Fruit fly (Drosophila melanogaster) whole organism, embryonic: Measurements from ENCODE around the gene CG43813.

ENCODE experiments used
- Awh ChIP-seq: fragments of 200-800 bp; sonication (Bioruptor generic); IDR thresholded peaks from 2 replicates; pipeline ENCODE4, ENCODE4 v1.3.6; 2022; ENCODE audit warnings: missing biosample characterization, missing genetic modification characterization
- B-H1 ChIP-seq: fragments of 200-800 bp; sonication (Bioruptor generic); IDR thresholded peaks from 3 replicates; pipeline ENCODE4 v1.3.6; 2022; ENCODE audit warnings: missing biosample characterization, missing genetic modification characterization
- CG11723 ChIP-seq: fragments of 200-800 bp; sonication (Bioruptor generic); optimal IDR thresholded peaks from 2 replicates; lab custom pipeline; 2017; ENCODE audit warnings: missing biosample characterization, mild to moderate bottlenecking, missing genetic modification characterization
- CG15073 ChIP-seq: fragments of 200-800 bp; sonication (Bioruptor generic); optimal IDR thresholded peaks from 2 replicates; lab custom pipeline; 2016; ENCODE audit warnings: missing biosample characterization, missing genetic modification characterization
- CG2120 ChIP-seq: fragments of 200-800 bp; sonication (Bioruptor generic); optimal IDR thresholded peaks from 3 replicates; lab custom pipeline; 2016; ENCODE audit warnings: missing biosample characterization, missing genetic modification characterization
- CG2199 ChIP-seq: fragments of 200-800 bp; sonication (Bioruptor generic); IDR thresholded peaks from 3 replicates; pipeline ENCODE4 v1.3.6; 2022; ENCODE audit warnings: missing biosample characterization, missing genetic modification characterization
- CG30020 ChIP-seq: fragments of 200-800 bp; optimal IDR thresholded peaks from 2 replicates; lab custom pipeline; 2019; ENCODE audit warnings: missing biosample characterization, mild to moderate bottlenecking, missing genetic modification characterization, moderate library complexity
- CG33557 ChIP-seq: fragments of 200-800 bp; sonication (Bioruptor generic); optimal IDR thresholded peaks from 2 replicates; lab custom pipeline; 2019; ENCODE audit warnings: missing biosample characterization, mild to moderate bottlenecking, missing genetic modification characterization, moderate library complexity
- CG4730 ChIP-seq: fragments of 200-800 bp; sonication (Bioruptor generic); IDR thresholded peaks from 2 replicates; pipeline ENCODE4 v1.3.6; 2022; ENCODE audit warnings: missing biosample characterization, missing genetic modification characterization
- CG8290 ChIP-seq, 3 experiments: fragments of 200-800 bp; sonication (Bioruptor generic); optimal IDR thresholded peaks; 2 replicates each; lab custom pipeline; 2016 to 2019; ENCODE audit warnings: missing biosample characterization in 3 of 3, missing genetic modification characterization in 3 of 3, mild to moderate bottlenecking in 2 of 3, moderate library complexity in 1 of 3
- CG9797 ChIP-seq: fragments of 200-800 bp; sonication (Bioruptor generic); optimal IDR thresholded peaks from 3 replicates; lab custom pipeline; 2018; ENCODE audit warnings: missing biosample characterization, mild to moderate bottlenecking, missing genetic modification characterization
- Deaf1 ChIP-seq: fragments of 200-800 bp; optimal IDR thresholded peaks from 3 replicates; lab custom pipeline; 2019; ENCODE audit warnings: missing biosample characterization, mild to moderate bottlenecking, missing genetic modification characterization, moderate library complexity
- Ets65A ChIP-seq: fragments of 200-800 bp; sonication (Bioruptor generic); peaks from one replicate; lab custom pipeline; 2016; ENCODE audit warnings: missing biosample characterization, missing genetic modification characterization
- HLH3B ChIP-seq: fragments of 200-800 bp; sonication (Bioruptor generic); IDR thresholded peaks from 2 replicates; pipeline ENCODE4 v1.3.6; 2022; ENCODE audit warnings: missing biosample characterization, missing genetic modification characterization
- Jarid2 ChIP-seq: fragments of 200-800 bp; sonication (Bioruptor generic); optimal IDR thresholded peaks from 3 replicates; lab custom pipeline; 2017; ENCODE audit warnings: mild to moderate bottlenecking, missing biosample characterization, missing genetic modification reagents, missing genetic modification characterization
- MTF-1 ChIP-seq: fragments of 200-800 bp; sonication (Bioruptor generic); optimal IDR thresholded peaks from 2 replicates; lab custom pipeline; 2018; ENCODE audit warnings: missing biosample characterization, mild to moderate bottlenecking, missing genetic modification characterization, borderline replicate concordance
- Oaz ChIP-seq: fragments of 200-800 bp; sonication (Bioruptor generic); IDR thresholded peaks from 2 replicates; pipeline ENCODE4 v1.3.6; 2022; ENCODE audit warnings: missing biosample characterization, missing genetic modification characterization
- Pdp1 ChIP-seq, 2 experiments: fragments of 200-800 bp; sonication (Bioruptor generic); optimal IDR thresholded peaks; 3 replicates each; lab custom pipeline; 2016; ENCODE audit warnings: missing biosample characterization in 2 of 2, missing genetic modification characterization in 2 of 2, mild to moderate bottlenecking in 1 of 2, moderate library complexity in 1 of 2
- Ravus ChIP-seq: fragments of 200-800 bp; sonication (Bioruptor generic); IDR thresholded peaks from 2 replicates; pipeline ENCODE4 v1.3.6; 2022; ENCODE audit warnings: missing biosample characterization, missing genetic modification characterization
- Trl ChIP-seq, 3 experiments: fragments of >200 bp in 2 of 3; fragments of 200-800 bp in 1 of 3; sonication (Bioruptor generic) in 1 of 3; optimal IDR thresholded peaks; 2 replicates in 1 of 3; 3 replicates in 2 of 3; lab custom pipeline; 2016 to 2017; ENCODE audit warnings: missing biosample characterization in 1 of 3, missing genetic modification characterization in 1 of 3
- Vsx1 ChIP-seq: fragments of 200-800 bp; sonication (Bioruptor generic); optimal IDR thresholded peaks from 2 replicates; lab custom pipeline; 2017; ENCODE audit warnings: missing biosample characterization, mild to moderate bottlenecking, missing genetic modification characterization, missing genetic modification reagents
- Xbp1 ChIP-seq: fragments of 200-800 bp; sonication (Bioruptor generic); optimal IDR thresholded peaks from 3 replicates; lab custom pipeline; 2016; ENCODE audit warnings: missing biosample characterization, mild to moderate bottlenecking, missing genetic modification characterization
- YL-1 ChIP-seq: fragments of 200-800 bp; sonication (Bioruptor generic); optimal IDR thresholded peaks from 3 replicates; lab custom pipeline; 2017; ENCODE audit warnings: missing biosample characterization, mild to moderate bottlenecking, missing genetic modification characterization
- ac ChIP-seq: fragments of 200-800 bp; sonication (Bioruptor generic); optimal IDR thresholded peaks from 3 replicates; lab custom pipeline; 2017; ENCODE audit warnings: missing biosample characterization, mild to moderate bottlenecking, missing genetic modification characterization
- ash1 ChIP-seq: fragments of 200-800 bp; sonication (Bioruptor generic); optimal IDR thresholded peaks from 2 replicates; lab custom pipeline; 2018; ENCODE audit warnings: missing biosample characterization, mild to moderate bottlenecking, missing genetic modification characterization
- az2 ChIP-seq: fragments of 200-800 bp; sonication (Bioruptor generic); optimal IDR thresholded peaks from 3 replicates; lab custom pipeline; 2016; ENCODE audit warnings: missing biosample characterization, missing genetic modification characterization
- crol ChIP-seq: fragments of 200-800 bp; sonication (Bioruptor generic); IDR thresholded peaks from 2 replicates; pipeline ENCODE4 v1.3.6; 2022; ENCODE audit warnings: missing biosample characterization, missing genetic modification characterization
- exex ChIP-seq: fragments of 200-800 bp; sonication (Bioruptor generic); optimal IDR thresholded peaks from 4 replicates; lab custom pipeline; 2018; ENCODE audit warnings: missing biosample characterization, mild to moderate bottlenecking, missing genetic modification characterization, moderate library complexity
- gcm2 ChIP-seq: fragments of 200-800 bp; sonication (Bioruptor generic); optimal IDR thresholded peaks from 2 replicates; lab custom pipeline; 2016; ENCODE audit warnings: missing biosample characterization, missing genetic modification characterization
- ham ChIP-seq: fragments of 200-800 bp; sonication (Bioruptor generic); IDR thresholded peaks from 2 replicates; pipeline ENCODE4 v1.3.6; 2022; ENCODE audit warnings: missing biosample characterization, missing genetic modification characterization
- lab ChIP-seq: fragments of 200-800 bp; sonication (Bioruptor generic); optimal IDR thresholded peaks from 3 replicates; lab custom pipeline; 2017; ENCODE audit warnings: missing biosample characterization, missing genetic modification characterization, mild to moderate bottlenecking, moderate library complexity, missing genetic modification reagents
- lola ChIP-seq, 3 experiments: fragments of >200 bp in 2 of 3; fragments of 200-800 bp in 1 of 3; sonication (Bioruptor generic) in 1 of 3; optimal IDR thresholded peaks; 2 replicates each; lab custom pipeline; 2017 to 2019; ENCODE audit warnings: missing biosample characterization in 3 of 3, missing genetic modification characterization in 3 of 3, mild to moderate bottlenecking in 1 of 3, moderate library complexity in 1 of 3
- sd ChIP-seq: fragments of 200-800 bp; sonication (Bioruptor generic); optimal IDR thresholded peaks from 3 replicates; lab custom pipeline; 2018; ENCODE audit warnings: missing biosample characterization, mild to moderate bottlenecking, missing genetic modification characterization, moderate library complexity
- sens ChIP-seq: fragments of 200-800 bp; sonication (Bioruptor generic); peaks from one replicate; lab custom pipeline; 2016; ENCODE audit warnings: missing biosample characterization, missing genetic modification characterization
- slp2 ChIP-seq: fragments of 200-800 bp; sonication (Bioruptor generic); optimal IDR thresholded peaks from 2 replicates; lab custom pipeline; 2016; ENCODE audit warnings: missing biosample characterization, missing genetic modification characterization
- zen2 ChIP-seq: fragments of 200-800 bp; sonication (Bioruptor generic); IDR thresholded peaks from 3 replicates; pipeline ENCODE4 v1.3.6; 2022; ENCODE audit warnings: missing biosample characterization, missing genetic modification characterization; ENCODE audit not compliant: partially characterized antibody

CG43813 gene

dm6 chr2L:12347862-12348261 lies 3.8 kb upstream of the CG43813 start (continued):
- TF ChIP-seq lab (GFP tag; lab: Kevin White, UChicago) (peak; percentile 51), B-H1 (GFP tag; lab: Robert Waterston, UW) (no peak), Awh (GFP tag; lab: Robert Waterston, UW) (no peak), ac (GFP tag; lab: Kevin White, UChicago) (no peak), MTF-1 (GFP tag; lab: Kevin White, UChicago) (peak; percentile 29), ash1 (no peak), Pdp1 (GFP tag; optimal IDR thresholded peaks at IDR 0.05; lab: Kevin White, UChicago) (peak in 1 of 2 experiments; percentile 64), Deaf1 (peak; percentile 44), zen2 (no peak), az2 (GFP tag; lab: Kevin White, UChicago) (no peak), YL-1 (no peak), CG2199 (peak; percentile 19; the same call in 1 of the 3 replicates), exex (tag; lab: Kevin White, UChicago) (peak; percentile 99), CG30020 (tag; lab: Kevin White, UChicago) (no peak), Oaz (GFP tag; lab: Robert Waterston, UW) (no peak), sd (tag; lab: Kevin White, UChicago) (peak; percentile 73), gcm2 (GFP tag; lab: Kevin White, UChicago) (no peak), Vsx1 (GFP tag; lab: Kevin White, UChicago) (peak; percentile 59), Trl (optimal IDR thresholded peaks at IDR 0.05; lab: Kevin White, UChicago) (peak in 1 of 2 experiments; percentile 38), Trl (GFP tag; optimal IDR thresholded peaks at IDR 0.05; lab: Kevin White, UChicago) (no peak), slp2 (GFP tag; lab: Kevin White, UChicago) (no peak), Ravus (GFP tag; lab: Robert Waterston, UW) (no peak), CG15073 (GFP tag; lab: Kevin White, UChicago) (no peak), CG8290 (GFP tag; optimal IDR thresholded peaks at IDR 0.05; lab: Kevin White, UChicago) (no peak), CG8290 (tag; optimal IDR thresholded peaks at IDR 0.05; lab: Kevin White, UChicago) (peak in 1 of 2 experiments; percentile 2), CG11723 (no peak), CG33557 (GFP tag; lab: Kevin White, UChicago) (no peak), Jarid2 (GFP tag; lab: Kevin White, UChicago) (peak; percentile 53), CG2120 (GFP tag; lab: Kevin White, UChicago) (no peak), CG9797 (GFP tag; lab: Kevin White, UChicago) (no peak), HLH3B (GFP tag; lab: Robert Waterston, UW) (no peak), ham (GFP tag; lab: Robert Waterston, UW) (no peak)

dm6 chr2L:12347034-12347433 lies 3.0 kb upstream of the CG43813 start:
- TF ChIP-seq Xbp1 (GFP tag; lab: Kevin White, UChicago) (no peak), sens (GFP tag; lab: Kevin White, UChicago) (peak; percentile 67), Ets65A (GFP tag; lab: Kevin White, UChicago) (peak; percentile 71), lola (GFP tag; optimal IDR thresholded peaks at IDR 0.05; lab: Kevin White, UChicago) (no peak), crol (GFP tag; lab: Robert Waterston, UW) (peak; percentile 11; the same call in 1 of the 2 replicates), CG4730 (GFP tag; lab: Robert Waterston, UW) (no peak)
- TF ChIP-seq, all 482 proteins: peak for 3
